Fruit fly (Drosophila melanogaster): ENCODE measurements around the gene CG13700.

- TF ChIP-seq CG1620 (GFP tag; optimal IDR thresholded peaks at IDR 0.05) (no peak), CG14711 (tag; optimal IDR thresholded peaks at IDR 0.05) (no peak), pad (GFP tag; optimal IDR thresholded peaks at IDR 0.05) (no peak), ovo (GFP tag; optimal IDR thresholded peaks at IDR 0.05) (no peak), cnc (optimal IDR thresholded peaks at IDR 0.05) (no peak), bab1 (GFP tag; optimal IDR thresholded peaks at IDR 0.05) (no peak), CG7045 (GFP tag; optimal IDR thresholded peaks at IDR 0.05) (no peak), Clk (GFP tag; optimal IDR thresholded peaks at IDR 0.05) (no peak), Crg-1 (GFP tag; optimal IDR thresholded peaks at IDR 0.05) (no peak), CG7101 (tag; optimal IDR thresholded peaks at IDR 0.05) (no peak), CG33017 (tag; optimal IDR thresholded peaks at IDR 0.05) (no peak)
Measured at dm6 chr3L:18348664-18349063, 47.6 kb upstream of the CG13700 start.

All from whole organism, adult.